Fruit fly (Drosophila melanogaster) whole organism, prepupa: ENCODE measurements around the gene CG18558.

Experiments used
- Blimp-1 ChIP-seq: fragments of 200-800 bp; sonication (Bioruptor generic); optimal IDR thresholded peaks from 3 replicates; lab custom pipeline; 2017; ENCODE audit warnings: missing biosample characterization, missing genetic modification characterization, mild to moderate bottlenecking, moderate library complexity, missing genetic modification reagents
- CG10669 ChIP-seq: fragments of 200-800 bp; sonication (Bioruptor generic); optimal IDR thresholded peaks from 3 replicates; lab custom pipeline; 2018; ENCODE audit warnings: missing biosample characterization, mild to moderate bottlenecking, missing genetic modification characterization, moderate library complexity
- CG11294 ChIP-seq: fragments of 200-800 bp; sonication (Bioruptor generic); IDR thresholded peaks from 2 replicates; pipeline ENCODE4 v1.3.6; 2022; ENCODE audit warnings: missing biosample characterization, missing genetic modification characterization
- CG11902 ChIP-seq: fragments of 200-800 bp; sonication (Bioruptor generic); optimal IDR thresholded peaks from 3 replicates; lab custom pipeline; 2016; ENCODE audit warnings: missing biosample characterization, missing genetic modification characterization
- CG15336 ChIP-seq: fragments of 200-800 bp; sonication (Bioruptor generic); IDR thresholded peaks from 2 replicates; pipeline ENCODE4 v1.3.6; 2022; ENCODE audit warnings: missing biosample characterization, missing genetic modification characterization
- CG16779 ChIP-seq: fragments of 200-800 bp; sonication (Bioruptor generic); optimal IDR thresholded peaks from 3 replicates; lab custom pipeline; 2017; ENCODE audit warnings: missing biosample characterization, mild to moderate bottlenecking, missing genetic modification characterization
- CG3032 ChIP-seq: fragments of 200-800 bp; optimal IDR thresholded peaks from 2 replicates; lab custom pipeline; 2019; ENCODE audit warnings: missing biosample characterization, mild to moderate bottlenecking, missing genetic modification characterization, moderate library complexity
- CG31627 ChIP-seq: fragments of 200-800 bp; sonication (Bioruptor generic); optimal IDR thresholded peaks from 3 replicates; lab custom pipeline; 2016; ENCODE audit warnings: missing biosample characterization, missing genetic modification characterization
- CG32006 ChIP-seq: fragments of 200-800 bp; sonication (Bioruptor generic); optimal IDR thresholded peaks from 3 replicates; lab custom pipeline; 2017; ENCODE audit warnings: missing biosample characterization, mild to moderate bottlenecking, missing genetic modification characterization
- CG34406 ChIP-seq: fragments of 200-800 bp; sonication (Bioruptor generic); optimal IDR thresholded peaks from 3 replicates; lab custom pipeline; 2016; ENCODE audit warnings: missing biosample characterization, missing genetic modification characterization
- CG3919 ChIP-seq: fragments of 200-800 bp; sonication (Bioruptor generic); optimal IDR thresholded peaks from 3 replicates; lab custom pipeline; 2016; ENCODE audit warnings: missing biosample characterization, missing genetic modification characterization
- CG4318 ChIP-seq: fragments of 200-800 bp; sonication (Bioruptor generic); optimal IDR thresholded peaks from 3 replicates; lab custom pipeline; 2017; ENCODE audit warnings: missing biosample characterization, mild to moderate bottlenecking, missing genetic modification characterization
- CG6276 ChIP-seq: fragments of 200-800 bp; sonication (Bioruptor generic); optimal IDR thresholded peaks from 2 replicates; lab custom pipeline; 2017; ENCODE audit warnings: missing biosample characterization, mild to moderate bottlenecking, missing genetic modification characterization
- CG6792 ChIP-seq: fragments of 200-800 bp; sonication (Bioruptor generic); optimal IDR thresholded peaks from 3 replicates; lab custom pipeline; 2016; ENCODE audit warnings: missing biosample characterization, missing genetic modification characterization
- CG6808 ChIP-seq: fragments of 200-800 bp; sonication (Bioruptor generic); optimal IDR thresholded peaks from 3 replicates; lab custom pipeline; 2017; ENCODE audit warnings: missing biosample characterization, missing genetic modification characterization, mild to moderate bottlenecking, moderate library complexity, missing genetic modification reagents
- CG6854 ChIP-seq: fragments of 200-800 bp; sonication (Bioruptor generic); optimal IDR thresholded peaks from 2 replicates; lab custom pipeline; 2017; ENCODE audit warnings: missing biosample characterization, mild to moderate bottlenecking, missing genetic modification characterization
- CG7368 ChIP-seq: fragments of 200-800 bp; sonication (Bioruptor generic); optimal IDR thresholded peaks from 3 replicates; lab custom pipeline; 2016; ENCODE audit warnings: missing biosample characterization, missing genetic modification characterization
- CG8119 ChIP-seq: fragments of 200-800 bp; sonication (Bioruptor generic); IDR thresholded peaks from 3 replicates; pipeline ENCODE4 v1.3.6; 2022; ENCODE audit warnings: missing biosample characterization, missing genetic modification characterization
- CG8319 ChIP-seq: fragments of 200-800 bp; sonication (Bioruptor generic); optimal IDR thresholded peaks from 3 replicates; lab custom pipeline; 2016; ENCODE audit warnings: missing biosample characterization, missing genetic modification characterization
- CG8632 ChIP-seq: fragments of 200-800 bp; sonication (Bioruptor generic); optimal IDR thresholded peaks from 3 replicates; lab custom pipeline; 2016; ENCODE audit warnings: missing biosample characterization, missing genetic modification characterization
- CG9139 ChIP-seq: fragments of 200-800 bp; sonication (Bioruptor generic); optimal IDR thresholded peaks from 3 replicates; lab custom pipeline; 2017; ENCODE audit warnings: missing biosample characterization, mild to moderate bottlenecking, missing genetic modification characterization
- Eip75B ChIP-seq: fragments of 200-800 bp; sonication (Bioruptor generic); optimal IDR thresholded peaks from 3 replicates; lab custom pipeline; 2016; ENCODE audit warnings: missing biosample characterization, missing genetic modification characterization
- Eip93F ChIP-seq: fragments of 200-800 bp; sonication (Bioruptor generic); optimal IDR thresholded peaks from 2 replicates; lab custom pipeline; 2016; ENCODE audit warnings: missing biosample characterization, mild to moderate bottlenecking, missing genetic modification characterization
- Ets21C ChIP-seq: fragments of 200-800 bp; sonication (Bioruptor generic); optimal IDR thresholded peaks from 3 replicates; lab custom pipeline; 2016; ENCODE audit warnings: missing biosample characterization, missing genetic modification characterization
- Gug ChIP-seq: fragments of 200-800 bp; sonication (Bioruptor generic); IDR thresholded peaks from 2 replicates; pipeline ENCODE4 v1.3.6; 2022; ENCODE audit warnings: missing biosample characterization, missing genetic modification characterization
- Hr38 ChIP-seq: sonication (Bioruptor generic); optimal IDR thresholded peaks from 2 replicates; lab custom pipeline; 2016; ENCODE audit warnings: missing biosample characterization, missing genetic modification characterization
- Hr39 ChIP-seq: fragments of 200-800 bp; sonication (Bioruptor generic); optimal IDR thresholded peaks from 2 replicates; lab custom pipeline; 2016; ENCODE audit warnings: missing biosample characterization, missing genetic modification characterization
- Hr4 ChIP-seq: fragments of 200-800 bp; sonication (Bioruptor generic); optimal IDR thresholded peaks from 3 replicates; lab custom pipeline; 2016; ENCODE audit warnings: missing biosample characterization, missing genetic modification characterization
- Met ChIP-seq: fragments of 200-800 bp; sonication (Bioruptor generic); optimal IDR thresholded peaks from 3 replicates; lab custom pipeline; 2016; ENCODE audit warnings: missing biosample characterization, missing genetic modification characterization
- OdsH ChIP-seq: fragments of 200-800 bp; sonication (Bioruptor generic); optimal IDR thresholded peaks from 3 replicates; lab custom pipeline; 2016; ENCODE audit warnings: missing biosample characterization, missing genetic modification characterization
- Smox ChIP-seq: fragments of 200-800 bp; sonication (Bioruptor generic); optimal IDR thresholded peaks from 3 replicates; lab custom pipeline; 2016; ENCODE audit warnings: missing biosample characterization, missing genetic modification characterization
- Sox102F ChIP-seq: fragments of 200-800 bp; sonication (Bioruptor generic); optimal IDR thresholded peaks from 2 replicates; lab custom pipeline; 2016; ENCODE audit warnings: missing biosample characterization, mild to moderate bottlenecking, missing genetic modification characterization
- achi ChIP-seq: fragments of 200-800 bp; sonication (Bioruptor generic); optimal IDR thresholded peaks from 3 replicates; lab custom pipeline; 2016; ENCODE audit warnings: missing biosample characterization, missing genetic modification characterization
- acj6 ChIP-seq: fragments of 200-800 bp; sonication (Bioruptor generic); optimal IDR thresholded peaks from 3 replicates; lab custom pipeline; 2016; ENCODE audit warnings: missing biosample characterization, missing genetic modification characterization
- cyc ChIP-seq: fragments of 200-800 bp; sonication (Bioruptor generic); optimal IDR thresholded peaks from 3 replicates; lab custom pipeline; 2016; ENCODE audit warnings: missing biosample characterization, missing genetic modification characterization
- dac ChIP-seq: fragments of 200-800 bp; sonication (Bioruptor generic); optimal IDR thresholded peaks from 2 replicates; lab custom pipeline; 2017; ENCODE audit warnings: missing biosample characterization, mild to moderate bottlenecking, missing genetic modification characterization
- dsx ChIP-seq: fragments of 200-800 bp; optimal IDR thresholded peaks from 3 replicates; lab custom pipeline; 2019; ENCODE audit warnings: missing biosample characterization, mild to moderate bottlenecking, missing genetic modification characterization, moderate library complexity; ENCODE audit not compliant: poor library complexity, severe bottlenecking
- eg ChIP-seq: fragments of 200-800 bp; sonication (Bioruptor generic); IDR thresholded peaks from 3 replicates; pipeline ENCODE4 v1.3.6; 2022; ENCODE audit warnings: missing biosample characterization, missing genetic modification characterization
- esn ChIP-seq: fragments of 200-800 bp; sonication (Bioruptor generic); optimal IDR thresholded peaks from 2 replicates; lab custom pipeline; 2016; ENCODE audit warnings: missing biosample characterization, mild to moderate bottlenecking, missing genetic modification characterization, moderate library complexity
- fd85E ChIP-seq: fragments of 200-800 bp; sonication (Bioruptor generic); optimal IDR thresholded peaks from 3 replicates; lab custom pipeline; 2016; ENCODE audit warnings: missing biosample characterization, missing genetic modification characterization
- lz ChIP-seq: fragments of 200-800 bp; sonication (Bioruptor generic); optimal IDR thresholded peaks from 3 replicates; lab custom pipeline; 2016; ENCODE audit warnings: missing biosample characterization, missing genetic modification characterization
- net ChIP-seq: fragments of 200-800 bp; sonication (Bioruptor generic); optimal IDR thresholded peaks from 3 replicates; lab custom pipeline; 2016; ENCODE audit warnings: missing biosample characterization, missing genetic modification characterization
- pdm3 ChIP-seq: fragments of 200-800 bp; sonication (Bioruptor generic); optimal IDR thresholded peaks from 3 replicates; lab custom pipeline; 2016; ENCODE audit warnings: missing biosample characterization, missing genetic modification characterization
- salr ChIP-seq, 2 experiments: fragments of 200-800 bp; sonication (Bioruptor generic); optimal IDR thresholded peaks; 3 replicates each; lab custom pipeline; 2016 to 2018; ENCODE audit warnings: missing biosample characterization in 2 of 2, missing genetic modification characterization in 2 of 2, mild to moderate bottlenecking in 1 of 2
- spab ChIP-seq: fragments of 200-800 bp; sonication (Bioruptor generic); optimal IDR thresholded peaks from 2 replicates; lab custom pipeline; 2017; ENCODE audit warnings: missing biosample characterization, mild to moderate bottlenecking, missing genetic modification characterization, missing genetic modification reagents
- ss ChIP-seq, 2 experiments: fragments of 200-800 bp; sonication (Bioruptor generic); optimal IDR thresholded peaks; 2 replicates in 1 of 2; 3 replicates in 1 of 2; lab custom pipeline; 2017 to 2018; ENCODE audit warnings: mild to moderate bottlenecking in 2 of 2, missing biosample characterization in 2 of 2, missing genetic modification characterization in 2 of 2, moderate library complexity in 1 of 2
- svp ChIP-seq: fragments of 200-800 bp; sonication (Bioruptor generic); peaks from one replicate; lab custom pipeline; 2016; ENCODE audit warnings: missing biosample characterization, missing genetic modification characterization
- topi ChIP-seq: fragments of 200-800 bp; sonication (Bioruptor generic); optimal IDR thresholded peaks from 3 replicates; lab custom pipeline; 2016; ENCODE audit warnings: missing biosample characterization, missing genetic modification characterization
- vri ChIP-seq: fragments of 200-800 bp; sonication (Bioruptor generic); optimal IDR thresholded peaks from 3 replicates; lab custom pipeline; 2016; ENCODE audit warnings: missing biosample characterization, mild to moderate bottlenecking, missing genetic modification characterization

CG18558 gene

dm6 chr2L:2878859-2879258 is 34.5 kb upstream of the CG18558 start, which contains the start of gene RabGGTb (continued):
- peak; percentile 52 for TF ChIP-seq pdm3 (GFP tag; lab: Kevin White, UChicago)
- TF ChIP-seq CG8119: peak; percentile 71
- TF ChIP-seq vri (GFP tag; lab: Kevin White, UChicago): peak; percentile 22
- peak; percentile 56 for TF ChIP-seq CG32006 (GFP tag; lab: Kevin White, UChicago)
- peak; percentile 1 for TF ChIP-seq CG8319 (GFP tag; lab: Kevin White, UChicago)
- TF ChIP-seq eg (GFP tag; lab: Robert Waterston, UW): peak; percentile 85
- peak; percentile 50 for TF ChIP-seq cyc (GFP tag; lab: Kevin White, UChicago)
- peak; percentile 25 for TF ChIP-seq Ets21C

dm6 chr2L:2878188-2878587 is 33.9 kb upstream of the CG18558 start, which contains the start of the genes Prx6a and Sbat:
TSS of gene Prx6a (minus strand) at chr2L:2878232.
TSS of gene Sbat (plus strand) at chr2L:2878344.
- peak; percentile 78 for TF ChIP-seq CG31627
- TF ChIP-seq CG3919 (GFP tag; lab: Kevin White, UChicago): peak; percentile 55
- TF ChIP-seq spab: no peak
- TF ChIP-seq pdm3 (GFP tag; lab: Kevin White, UChicago): peak; percentile 69
- TF ChIP-seq Eip93F (GFP tag; lab: Kevin White, UChicago): no peak
- TF ChIP-seq Hr38 (GFP tag; lab: Kevin White, UChicago): no peak
- TF ChIP-seq net (GFP tag; lab: Kevin White, UChicago): no peak
- TF ChIP-seq Met (GFP tag; lab: Kevin White, UChicago): peak; percentile 53
- peak; percentile 55 for TF ChIP-seq Ets21C
- no peak for TF ChIP-seq CG4318
- TF ChIP-seq Eip75B (GFP tag; lab: Kevin White, UChicago): peak; percentile 78
- TF ChIP-seq Blimp-1 (GFP tag; lab: Kevin White, UChicago): peak; percentile 2
- peak; percentile 74 for TF ChIP-seq acj6
- peak; percentile 43 for TF ChIP-seq CG6808 (GFP tag; lab: Kevin White, UChicago)
- TF ChIP-seq CG11294: peak; percentile 37; the same call in 1 of the 2 replicates
- TF ChIP-seq ss (GFP tag; optimal IDR thresholded peaks at IDR 0.05; lab: Kevin White, UChicago): peak in 1 of 2 experiments; percentile 70
- peak; percentile 54 for TF ChIP-seq Smox (GFP tag; lab: Kevin White, UChicago)
- TF ChIP-seq cyc (GFP tag; lab: Kevin White, UChicago): peak; percentile 77
- TF ChIP-seq Hr4 (GFP tag; lab: Kevin White, UChicago): peak; percentile 70
- peak; percentile 60 for TF ChIP-seq topi (GFP tag; lab: Kevin White, UChicago)
- no peak for TF ChIP-seq CG6276
- TF ChIP-seq CG7368: peak; percentile 53
- TF ChIP-seq fd85E: no peak
- TF ChIP-seq CG6854: no peak
- peak; percentile 77 for TF ChIP-seq lz (GFP tag; lab: Kevin White, UChicago)
- TF ChIP-seq CG15336 (GFP tag; lab: Robert Waterston, UW): no peak
- TF ChIP-seq dsx (GFP tag; lab: Kevin White, UChicago): peak; percentile 55
- TF ChIP-seq achi (GFP tag; lab: Kevin White, UChicago): peak; percentile 31
- no peak for TF ChIP-seq CG9139 (GFP tag; lab: Kevin White, UChicago)
- no peak for TF ChIP-seq CG8119
- TF ChIP-seq CG3032 (tag; lab: Kevin White, UChicago): peak; percentile 76
- peak; percentile 56 for TF ChIP-seq CG11902 (GFP tag; lab: Kevin White, UChicago)
- peak; percentile 51 for TF ChIP-seq CG6792 (GFP tag; lab: Kevin White, UChicago)
- TF ChIP-seq CG8632: peak; percentile 22
- no peak for TF ChIP-seq CG16779 (tag; lab: Kevin White, UChicago)
- peak; percentile 63 for TF ChIP-seq Gug (GFP tag; lab: Robert Waterston, UW)
- peak; percentile 73 for TF ChIP-seq svp
- TF ChIP-seq Hr39 (GFP tag; lab: Kevin White, UChicago): peak; percentile 74
- TF ChIP-seq salr (GFP tag; optimal IDR thresholded peaks at IDR 0.05; lab: Kevin White, UChicago): peak in 1 of 2 experiments; percentile 42
- peak; percentile 51 for TF ChIP-seq Sox102F (GFP tag; lab: Kevin White, UChicago)
- TF ChIP-seq OdsH (GFP tag; lab: Kevin White, UChicago): peak; percentile 46
- peak; percentile 54 for TF ChIP-seq CG10669 (GFP tag; lab: Kevin White, UChicago)
- peak; percentile 51 for TF ChIP-seq CG32006 (GFP tag; lab: Kevin White, UChicago)
- peak; percentile 24 for TF ChIP-seq dac (GFP tag; lab: Kevin White, UChicago)
- peak; percentile 72 for TF ChIP-seq esn (GFP tag; lab: Kevin White, UChicago)
- TF ChIP-seq CG34406 (GFP tag; lab: Kevin White, UChicago): peak; percentile 24
- peak; percentile 2 for TF ChIP-seq vri (GFP tag; lab: Kevin White, UChicago)
